Worm (Caenorhabditis elegans) whole organism, L1 larva: Measurements from ENCODE around the gene Y44A6C.1.

Experiments used
- nhr-77 ChIP-seq: fragments of 150-350 bp; optimal IDR thresholded peaks from 2 replicates; lab custom pipeline; 2014; ENCODE audit warnings: missing biosample characterization, missing genetic modification characterization
- ztf-11 ChIP-seq, 2 experiments: sonication (generic microtip); optimal IDR thresholded peaks; 2 replicates each; lab custom pipeline; 2016 to 2017; ENCODE audit warnings: missing genetic modification characterization in 2 of 2, missing biosample characterization in 1 of 2, missing compliant biosample characterization in 1 of 2

DNA sequence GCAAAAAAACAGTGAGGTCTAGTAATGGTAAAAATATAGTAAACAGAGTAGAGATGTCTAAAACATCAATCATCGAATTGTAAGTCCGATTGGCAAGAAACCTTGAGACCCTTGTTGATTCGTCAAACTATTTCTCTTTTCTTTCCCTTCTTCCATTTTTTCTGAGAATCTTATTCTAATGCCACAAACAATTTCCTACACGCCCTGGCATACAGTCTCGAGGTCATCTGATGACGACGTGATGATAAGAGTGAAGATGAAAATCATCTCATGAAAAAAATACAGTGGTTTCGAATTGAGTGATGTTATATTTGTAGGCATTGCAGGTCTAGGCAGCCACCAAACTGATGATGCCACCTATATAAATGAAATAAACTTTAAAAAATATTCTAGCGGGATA, 20.8 kb upstream of the Y44A6C.1 start:
- TF ChIP-seq nhr-77 (tag; lab: Kevin White, UChicago), result no peak
- no peak for TF ChIP-seq ztf-11 (tag; optimal IDR thresholded peaks at IDR 0.05; lab: Kevin White, UChicago)
